Fruit fly (Drosophila melanogaster): Measurements from ENCODE around the gene CG14340.

- TF ChIP-seq psq (GFP tag; optimal IDR thresholded peaks at IDR 0.05) (peak; percentile 71), ey (GFP tag; optimal IDR thresholded peaks at IDR 0.05) (peak; percentile 87), Myc (optimal IDR thresholded peaks at IDR 0.05) (no peak), sage (GFP tag; optimal IDR thresholded peaks at IDR 0.05) (peak; percentile 1), rgr (GFP tag; optimal IDR thresholded peaks at IDR 0.05) (peak; percentile 81), brk (GFP tag; optimal IDR thresholded peaks at IDR 0.05) (no peak), pan (optimal IDR thresholded peaks at IDR 0.05) (no peak), Jra (GFP tag; optimal IDR thresholded peaks at IDR 0.05) (peak; percentile 32), GATAd (GFP tag; optimal IDR thresholded peaks at IDR 0.05) (no peak), tai (GFP tag; optimal IDR thresholded peaks at IDR 0.05) (peak; percentile 67)
Observed at dm6 chr2L:1065038-1065437, 47.7 kb upstream of the CG14340 start.
